Worm (Caenorhabditis elegans): Measurements from ENCODE around the gene daf-18.

daf-18 gene

DNA sequence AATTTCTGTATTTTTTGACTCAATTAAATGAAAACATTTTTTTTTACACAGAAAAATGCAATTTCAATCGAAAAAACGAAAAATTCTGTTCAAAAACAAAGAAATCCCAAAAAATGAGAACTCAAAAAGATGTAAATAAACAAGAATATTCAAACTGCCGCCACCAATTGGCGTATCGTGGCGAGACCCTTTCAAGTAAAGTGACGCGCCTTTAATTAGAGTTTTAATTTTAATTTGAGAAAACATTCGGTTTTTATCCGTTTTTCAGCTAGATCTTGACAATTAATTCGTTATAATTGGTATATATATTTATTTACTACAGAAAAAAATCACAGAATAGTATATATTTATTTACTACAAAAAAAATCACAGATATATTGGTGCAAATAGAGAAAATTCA is 45.4 kb downstream of the daf-18 start (continued):
- TF ChIP-seq madf-8 (GFP tag; conservative IDR thresholded peaks at IDR 0.05), result no peak; the same call in 1 of the 2 replicates
- TF ChIP-seq repo-1 (tag; optimal IDR thresholded peaks at IDR 0.05), result no peak
- peak; percentile 67 for TF ChIP-seq madf-6 (GFP tag; IDR thresholded peaks at IDR 0.05)
- TF ChIP-seq F33H1.4 (GFP tag; IDR thresholded peaks at IDR 0.05), result peak; percentile 92
- TF ChIP-seq B0261.1 (tag; optimal IDR thresholded peaks at IDR 0.05), result no peak
- TF ChIP-seq T26A5.8 (tag; optimal IDR thresholded peaks at IDR 0.05), result no peak
- no peak for TF ChIP-seq tbp1 (GFP tag; optimal IDR thresholded peaks at IDR 0.05)
- TF ChIP-seq bed-2 (GFP tag; IDR thresholded peaks at IDR 0.05), result no peak
- no peak for TF ChIP-seq lir-1 (GFP tag; conservative IDR thresholded peaks at IDR 0.05)
- no peak for TF ChIP-seq ekl-4 (GFP tag; IDR thresholded peaks at IDR 0.05)
- TF ChIP-seq F57C9.4 (tag; optimal IDR thresholded peaks at IDR 0.05), result no peak
- TF ChIP-seq lin-26 (GFP tag; IDR thresholded peaks at IDR 0.05), result no peak
- TF ChIP-seq xnd-1 (tag; optimal IDR thresholded peaks at IDR 0.05), result no peak
- peak; percentile 65 for TF ChIP-seq lsl-1 (GFP tag; optimal IDR thresholded peaks at IDR 0.05)
- TF ChIP-seq dpl-1 (GFP tag; optimal IDR thresholded peaks at IDR 0.05), result peak; percentile 53
- TF ChIP-seq hlh-26 (GFP tag; conservative IDR thresholded peaks at IDR 0.05), result no peak
- no peak for TF ChIP-seq K11D2.4 (GFP tag; IDR thresholded peaks at IDR 0.05)
- no peak for TF ChIP-seq ZK185.1 (tag; optimal IDR thresholded peaks at IDR 0.05; ENCODE audit: poor library complexity, severe bottlenecking)
- peak; percentile 2 for TF ChIP-seq snpc-4 (GFP tag; optimal IDR thresholded peaks at IDR 0.05)
- TF ChIP-seq snpc-4 (tag; optimal IDR thresholded peaks at IDR 0.05), result peak in 1 of 4 experiments; percentile 17
- TF ChIP-seq cebp-1 (GFP tag; IDR thresholded peaks at IDR 0.05), result no peak
- TF ChIP-seq cebp-1 (tag; optimal IDR thresholded peaks at IDR 0.05), result no peak
- TF ChIP-seq unc-130 (GFP tag; optimal IDR thresholded peaks at IDR 0.05), result peak; percentile 52
- peak; percentile 66 for TF ChIP-seq F49E8.2 (tag; optimal IDR thresholded peaks at IDR 0.05; ENCODE audit: insufficient read depth)
- no peak for TF ChIP-seq akir-1 (GFP tag; optimal IDR thresholded peaks at IDR 0.05)

DNA sequence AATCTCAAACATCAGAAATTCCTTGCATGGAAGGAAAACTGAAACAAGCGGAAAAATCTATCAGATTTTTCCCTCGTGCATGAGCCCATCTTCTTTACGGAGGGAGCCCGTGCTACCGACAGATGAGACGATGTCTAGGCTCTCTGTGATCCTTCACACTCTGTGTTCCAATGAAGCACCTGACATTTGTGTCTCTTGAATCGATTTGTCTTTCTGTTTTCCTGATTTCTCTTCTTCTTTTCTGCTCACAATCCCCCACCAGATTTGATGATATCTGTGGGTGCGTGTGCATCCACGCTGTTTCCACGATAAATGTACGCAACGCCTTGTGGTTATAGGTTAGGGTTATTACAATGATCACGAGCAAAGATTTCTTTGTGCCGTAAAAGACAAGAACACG is 46.1 kb downstream of the daf-18 start:
- TF ChIP-seq let-526 (GFP tag; IDR thresholded peaks at IDR 0.05), result no peak
- TF ChIP-seq Y95B8A.8 (GFP tag; IDR thresholded peaks at IDR 0.05), result no peak
- TF ChIP-seq mxl-1 (tag; optimal IDR thresholded peaks at IDR 0.05), result no peak
- TF ChIP-seq C17E4.6 (GFP tag; IDR thresholded peaks at IDR 0.05), result no peak
- no peak for TF ChIP-seq ztf-6 (GFP tag; IDR thresholded peaks at IDR 0.05)
- TF ChIP-seq F39B2.1 (GFP tag; IDR thresholded peaks at IDR 0.05), result no peak
- TF ChIP-seq snpc-1.1 (tag; optimal IDR thresholded peaks at IDR 0.05; ENCODE audit: insufficient read depth), result no peak

- TF ChIP-seq tbp1 (GFP tag; optimal IDR thresholded peaks at IDR 0.05) (no peak), gei-17 (GFP tag; optimal IDR thresholded peaks at IDR 0.05) (no peak), nhr-80 (tag; optimal IDR thresholded peaks at IDR 0.05) (peak; percentile 63), lsy-27 (tag; optimal IDR thresholded peaks at IDR 0.05; ENCODE audit: borderline replicate concordance, insufficient read depth) (no peak), K12H6.12 (tag; optimal IDR thresholded peaks at IDR 0.05) (no peak), ekl-4 (GFP tag; IDR thresholded peaks at IDR 0.05) (no peak), attf-3 (GFP tag; conservative IDR thresholded peaks at IDR 0.05) (no peak)
These were observed 46.6 kb downstream of the daf-18 start for ce11 chrIV:378367-378766.
